Worm (Caenorhabditis elegans) whole organism, late embryonic: ENCODE data around the gene M162.5.

ENCODE experiments used
- C08G9.2 ChIP-seq: sonication (generic microtip); optimal IDR thresholded peaks from 2 replicates; lab custom pipeline; 2016; ENCODE audit warnings: mild to moderate bottlenecking, missing genetic modification characterization, moderate library complexity, missing compliant biosample characterization
- K02D7.2 ChIP-seq: sonication (generic microtip); optimal IDR thresholded peaks from 2 replicates; lab custom pipeline; 2017; ENCODE audit warnings: mild to moderate bottlenecking, missing genetic modification characterization, missing compliant biosample characterization
- K09A11.1 ChIP-seq: sonication (generic microtip); optimal IDR thresholded peaks from 2 replicates; lab custom pipeline; 2017; ENCODE audit warnings: antibody characterized with exemption, mild to moderate bottlenecking, missing genetic modification characterization, missing compliant biosample characterization; ENCODE audit not compliant: insufficient read depth
- T23F11.4 ChIP-seq: fragments of 200-800 bp; sonication (Bioruptor generic); optimal IDR thresholded peaks from 2 replicates; lab custom pipeline; 2018; ENCODE audit warnings: mild to moderate bottlenecking, missing genetic modification characterization, missing compliant biosample characterization
- ama-1 ChIP-seq: fragments of 150-350 bp; optimal IDR thresholded peaks from 2 replicates; lab custom pipeline; 2014
- ceh-14 ChIP-seq: sonication (generic microtip); optimal IDR thresholded peaks from 2 replicates; lab custom pipeline; 2016; ENCODE audit warnings: missing genotype, missing genetic modification characterization, missing compliant biosample characterization
- ceh-18 ChIP-seq: sonication (generic microtip); optimal IDR thresholded peaks from 2 replicates; lab custom pipeline; 2016; ENCODE audit warnings: missing genetic modification characterization, missing compliant biosample characterization
- ceh-19 ChIP-seq: fragments of 200-800 bp; sonication (Bioruptor generic); optimal IDR thresholded peaks from 2 replicates; lab custom pipeline; 2018; ENCODE audit warnings: mild to moderate bottlenecking, missing genetic modification characterization, missing compliant biosample characterization
- ceh-2 ChIP-seq: sonication (generic microtip); optimal IDR thresholded peaks from 2 replicates; lab custom pipeline; 2016; ENCODE audit warnings: missing genotype, missing genetic modification characterization, missing compliant biosample characterization
- ceh-24 ChIP-seq: sonication (generic microtip); optimal IDR thresholded peaks from 2 replicates; lab custom pipeline; 2016; ENCODE audit warnings: mild to moderate bottlenecking, missing genetic modification characterization, missing compliant biosample characterization
- ceh-34 ChIP-seq: sonication (generic microtip); optimal IDR thresholded peaks from 2 replicates; lab custom pipeline; 2016; ENCODE audit warnings: mild to moderate bottlenecking, missing genetic modification characterization, missing compliant biosample characterization
- ceh-45 ChIP-seq: fragments of 200-800 bp; sonication (Bioruptor generic); IDR thresholded peaks from 2 replicates; pipeline ENCODE4 v1.3.6; 2022; ENCODE audit warnings: missing genetic modification reagents, missing genetic modification characterization, missing compliant biosample characterization
- ceh-48 ChIP-seq: sonication (generic microtip); optimal IDR thresholded peaks from 2 replicates; lab custom pipeline; 2016; ENCODE audit warnings: missing genetic modification characterization, inconsistent platforms, missing compliant biosample characterization
- che-1 ChIP-seq: sonication (generic microtip); optimal IDR thresholded peaks from 2 replicates; lab custom pipeline; 2016; ENCODE audit warnings: mild to moderate bottlenecking, missing genetic modification characterization, missing compliant biosample characterization
- ets-4 ChIP-seq: sonication (generic microtip); optimal IDR thresholded peaks from 2 replicates; lab custom pipeline; 2016; ENCODE audit warnings: missing genetic modification characterization, missing compliant biosample characterization
- fax-1 ChIP-seq: sonication (generic microtip); optimal IDR thresholded peaks from 2 replicates; lab custom pipeline; 2016; ENCODE audit warnings: missing genotype, missing genetic modification characterization, missing compliant biosample characterization
- fkh-10 ChIP-seq: fragments of 150-350 bp; optimal IDR thresholded peaks from 2 replicates; lab custom pipeline; 2014; ENCODE audit warnings: missing biosample characterization, missing genetic modification reagents, missing genetic modification characterization
- hlh-30 ChIP-seq: sonication (generic microtip); optimal IDR thresholded peaks from 2 replicates; lab custom pipeline; 2017; ENCODE audit warnings: antibody characterized with exemption, missing genetic modification characterization, missing compliant biosample characterization; ENCODE audit not compliant: insufficient read depth
- hlh-6 ChIP-seq: sonication (generic microtip); optimal IDR thresholded peaks from 2 replicates; lab custom pipeline; 2016; ENCODE audit warnings: missing genotype, missing genetic modification characterization, missing compliant biosample characterization
- hlh-8 ChIP-seq: sonication (generic microtip); optimal IDR thresholded peaks from 2 replicates; lab custom pipeline; 2016; ENCODE audit warnings: missing genotype, missing genetic modification characterization, missing compliant biosample characterization
- lim-6 ChIP-seq: sonication (generic microtip); optimal IDR thresholded peaks from 2 replicates; lab custom pipeline; 2016; ENCODE audit warnings: missing genetic modification characterization, missing compliant biosample characterization
- lin-11 ChIP-seq: fragments of 200-800 bp; sonication (Bioruptor generic); optimal IDR thresholded peaks from 2 replicates; lab custom pipeline; 2018; ENCODE audit warnings: mild to moderate bottlenecking, missing genetic modification characterization, missing compliant biosample characterization
- mec-3 ChIP-seq: sonication (generic microtip); optimal IDR thresholded peaks from 2 replicates; lab custom pipeline; 2016; ENCODE audit warnings: borderline replicate concordance, missing genetic modification characterization, missing compliant biosample characterization
- nhr-232 ChIP-seq: sonication (generic microtip); optimal IDR thresholded peaks from 2 replicates; lab custom pipeline; 2016; ENCODE audit warnings: missing genetic modification characterization, missing compliant biosample characterization
- npax-4 ChIP-seq: sonication (generic microtip); optimal IDR thresholded peaks from 2 replicates; lab custom pipeline; 2016; ENCODE audit warnings: missing genetic modification characterization, missing compliant biosample characterization
- odd-2 ChIP-seq: sonication (generic microtip); optimal IDR thresholded peaks from 2 replicates; lab custom pipeline; 2017; ENCODE audit warnings: antibody characterized with exemption, mild to moderate bottlenecking, missing genetic modification characterization, missing compliant biosample characterization
- pag-3 ChIP-seq: sonication (generic microtip); optimal IDR thresholded peaks from 2 replicates; lab custom pipeline; 2016; ENCODE audit warnings: missing compliant biosample characterization, missing genetic modification characterization, borderline replicate concordance
- pat-9 ChIP-seq: fragments of 200-800 bp; sonication (Bioruptor generic); optimal IDR thresholded peaks from 2 replicates; lab custom pipeline; 2018; ENCODE audit warnings: mild to moderate bottlenecking, missing genetic modification characterization, moderate library complexity, missing compliant biosample characterization
- pha-4 ChIP-seq: fragments of 150-350 bp; optimal IDR thresholded peaks from 2 replicates; lab custom pipeline; 2018; ENCODE audit warnings: missing biosample characterization, missing genetic modification reagents, missing genetic modification characterization
- sdc-2 ChIP-seq: sonication (generic microtip); optimal IDR thresholded peaks from 2 replicates; lab custom pipeline; 2016; ENCODE audit warnings: missing genotype, missing genetic modification characterization, missing compliant biosample characterization
- tbx-2 ChIP-seq: sonication (generic microtip); optimal IDR thresholded peaks from 2 replicates; lab custom pipeline; 2016; ENCODE audit warnings: missing genetic modification characterization, missing compliant biosample characterization
- ttx-3 ChIP-seq: sonication (generic microtip); optimal IDR thresholded peaks from 2 replicates; lab custom pipeline; 2016; ENCODE audit warnings: missing genetic modification reagents, missing genetic modification characterization, missing compliant biosample characterization
- unc-3 ChIP-seq, 2 experiments: fragments of 200-800 bp in 1 of 2; sonication (Bioruptor generic) in 1 of 2; sonication (generic microtip) in 1 of 2; conservative IDR thresholded peaks in 1 of 2; optimal IDR thresholded peaks in 1 of 2; 2 replicates each; pipeline versions ENCODE4 v1.3.6 to Lab custom; 2016 to 2022; ENCODE audit warnings: missing compliant biosample characterization in 2 of 2, missing genetic modification characterization in 2 of 2, missing genetic modification reagents in 1 of 2
- unc-55 ChIP-seq: sonication (generic microtip); optimal IDR thresholded peaks from 2 replicates; lab custom pipeline; 2017; ENCODE audit warnings: missing biosample characterization, missing genetic modification reagents, missing genetic modification characterization
- ztf-16 ChIP-seq: sonication (generic microtip); optimal IDR thresholded peaks from 2 replicates; lab custom pipeline; 2017; ENCODE audit warnings: missing genetic modification characterization, missing compliant biosample characterization

Gene M162.5

ce11 chrV:19733728-19734127, 27.1 kb upstream of the M162.5 start:
- TF ChIP-seq pag-3 (peak; percentile 40), C08G9.2 (tag; lab: Kevin White, UChicago) (no peak)
- TF ChIP-seq, all 69 proteins: peak for 1

ce11 chrV:19737458-19737857, 23.4 kb upstream of the M162.5 start, which contains the start of gene W04E12.7:
Gene W04E12.7 (minus strand): TSS chrV:19737558.
- TF ChIP-seq sdc-2 (tag; lab: Kevin White, UChicago) (no peak), hlh-6 (tag; lab: Kevin White, UChicago) (no peak), unc-3 (GFP tag; conservative IDR thresholded peaks at IDR 0.05; lab: Robert Waterston, UW) (no peak), unc-3 (tag; optimal IDR thresholded peaks at IDR 0.05; lab: Kevin White, UChicago) (no peak), ets-4 (tag; lab: Kevin White, UChicago) (no peak), lim-6 (tag; lab: Kevin White, UChicago) (no peak), mec-3 (no peak), fax-1 (no peak), fkh-10 (GFP tag; lab: Kevin White, UChicago) (no peak), ceh-34 (tag; lab: Kevin White, UChicago) (no peak), unc-55 (GFP tag; lab: Kevin White, UChicago) (no peak), ceh-45 (GFP tag; lab: Robert Waterston, UW) (no peak), ceh-14 (tag; lab: Kevin White, UChicago) (no peak), ztf-16 (tag; lab: Kevin White, UChicago) (no peak), ceh-2 (tag; lab: Kevin White, UChicago) (no peak)
- TF ChIP-seq, all 69 proteins: peak for 0

- no peak for TF ChIP-seq nhr-232 (tag; lab: Kevin White, UChicago)
Measured at ce11 chrV:19738117-19738516, 22.7 kb upstream of the M162.5 start, which contains the start of gene fbxa-131. Gene fbxa-131 (plus strand): TSS chrV:19738417.

- no peak for TF ChIP-seq npax-4 (tag; lab: Kevin White, UChicago)
- no peak for TF ChIP-seq sdc-2 (tag; lab: Kevin White, UChicago)
- TF ChIP-seq ceh-24, result no peak
- TF ChIP-seq K02D7.2 (tag; lab: Kevin White, UChicago), result no peak
- no peak for TF ChIP-seq unc-3 (GFP tag; conservative IDR thresholded peaks at IDR 0.05; lab: Robert Waterston, UW)
- TF ChIP-seq unc-3 (tag; optimal IDR thresholded peaks at IDR 0.05; lab: Kevin White, UChicago), result no peak
- TF ChIP-seq ztf-16 (tag; lab: Kevin White, UChicago), result no peak
- TF ChIP-seq pha-4, result no peak
- TF ChIP-seq hlh-8, result no peak
- no peak for TF ChIP-seq hlh-30 (tag; lab: Kevin White, UChicago)
- no peak for TF ChIP-seq ets-4 (tag; lab: Kevin White, UChicago)
- no peak for TF ChIP-seq T23F11.4
- no peak for TF ChIP-seq che-1 (tag; lab: Kevin White, UChicago)
- TF ChIP-seq ceh-45 (GFP tag; lab: Robert Waterston, UW), result no peak
- no peak for TF ChIP-seq tbx-2
- TF ChIP-seq odd-2 (tag; lab: Kevin White, UChicago), result no peak
- TF ChIP-seq pat-9 (tag; lab: Kevin White, UChicago), result no peak
- no peak for TF ChIP-seq ceh-19 (GFP tag; lab: Kevin White, UChicago)
- TF ChIP-seq fkh-10 (GFP tag; lab: Kevin White, UChicago), result no peak
- TF ChIP-seq ttx-3 (tag; lab: Kevin White, UChicago), result no peak
- no peak for TF ChIP-seq unc-55 (GFP tag; lab: Kevin White, UChicago)
Measured at ce11 chrV:19741034-19741433, 19.8 kb upstream of the M162.5 start, which contains the start of gene W04E12.2. Gene W04E12.2 (minus strand): TSS chrV:19741134.

- TF ChIP-seq mec-3, result no peak
- no peak for TF ChIP-seq lin-11 (tag; lab: Kevin White, UChicago)
- no peak for TF ChIP-seq K09A11.1 (tag; lab: Kevin White, UChicago)
- no peak for TF ChIP-seq ztf-16 (tag; lab: Kevin White, UChicago)
- no peak for TF ChIP-seq ets-4 (tag; lab: Kevin White, UChicago)
- no peak for TF ChIP-seq ceh-19 (GFP tag; lab: Kevin White, UChicago)
- no peak for TF ChIP-seq fkh-10 (GFP tag; lab: Kevin White, UChicago)
- no peak for TF ChIP-seq ceh-18 (tag; lab: Kevin White, UChicago)
- no peak for TF ChIP-seq ceh-48 (tag; lab: Kevin White, UChicago)
- no peak for TF ChIP-seq ama-1 (lab: Kevin White, UChicago)
Measured at ce11 chrV:19741651-19742050, 19.2 kb upstream of the M162.5 start, which contains the start of gene W04E12.3. Gene W04E12.3 (plus strand): TSS chrV:19741951.
